Fruit fly (Drosophila melanogaster) whole organism, larva: Measurements from ENCODE around the gene Pstk.

Source experiments
- noc ChIP-seq: fragments of 200-800 bp; sonication (Bioruptor generic); optimal IDR thresholded peaks from 3 replicates; lab custom pipeline; 2019; ENCODE audit warnings: missing biosample characterization, mild to moderate bottlenecking, missing genetic modification characterization, moderate library complexity

Gene Pstk

DNA sequence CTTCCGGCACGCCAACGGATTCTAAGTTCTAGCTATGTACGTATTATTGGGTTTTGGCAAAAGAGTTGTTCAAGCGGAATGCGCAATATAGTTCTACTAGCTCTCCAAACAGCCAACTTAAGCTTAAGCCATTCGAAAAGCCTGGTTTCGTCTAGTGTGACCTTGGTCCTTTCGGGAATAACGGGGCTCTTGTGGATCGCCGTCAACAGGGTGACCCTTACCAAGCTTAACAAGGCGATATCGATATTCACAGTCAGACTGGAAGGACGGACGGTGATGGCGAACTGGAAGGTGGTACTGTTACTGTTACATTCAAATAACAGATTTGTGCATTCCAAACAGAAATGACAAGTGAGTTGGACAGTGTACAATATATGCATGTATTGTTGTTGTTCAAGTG, 44.6 kb downstream of the Pstk start:
- no peak for TF ChIP-seq noc (tag; lab: Kevin White, UChicago)
